Fruit fly (Drosophila melanogaster) whole organism, embryonic: Measurements from ENCODE around the gene Trhn.

Experiments
- Bdp1 ChIP-seq: fragments of 200-800 bp; sonication (Bioruptor generic); optimal IDR thresholded peaks from 3 replicates; lab custom pipeline; 2016; ENCODE audit warnings: missing biosample characterization, missing genetic modification characterization
- CG10654 ChIP-seq: fragments of 200-800 bp; sonication (Bioruptor generic); optimal IDR thresholded peaks from 2 replicates; lab custom pipeline; 2016; ENCODE audit warnings: missing biosample characterization, missing genetic modification characterization
- CG11560 ChIP-seq: fragments of 200-800 bp; sonication (Bioruptor generic); IDR thresholded peaks from 3 replicates; pipeline ENCODE4 v1.3.6; 2022; ENCODE audit warnings: missing biosample characterization, missing genetic modification characterization
- CG14965 ChIP-seq: fragments of 200-800 bp; sonication (Bioruptor generic); optimal IDR thresholded peaks from 2 replicates; lab custom pipeline; 2016; ENCODE audit warnings: missing biosample characterization, missing genetic modification characterization, borderline replicate concordance
- CG15696 ChIP-seq: fragments of 200-800 bp; sonication (Bioruptor generic); optimal IDR thresholded peaks from 2 replicates; lab custom pipeline; 2019; ENCODE audit warnings: missing biosample characterization, mild to moderate bottlenecking, missing genetic modification characterization, moderate library complexity
- CG1832 ChIP-seq: fragments of 200-800 bp; sonication (Bioruptor generic); optimal IDR thresholded peaks from 2 replicates; lab custom pipeline; 2017; ENCODE audit warnings: missing biosample characterization, mild to moderate bottlenecking, missing genetic modification characterization, inconsistent platforms
- CG18599 ChIP-seq: fragments of 200-800 bp; sonication (Bioruptor generic); optimal IDR thresholded peaks from 3 replicates; lab custom pipeline; 2017; ENCODE audit warnings: missing biosample characterization, missing genetic modification characterization, mild to moderate bottlenecking, moderate library complexity, missing genetic modification reagents
- CG2678 ChIP-seq: fragments of 200-800 bp; sonication (Bioruptor generic); optimal IDR thresholded peaks from 3 replicates; lab custom pipeline; 2019; ENCODE audit warnings: missing biosample characterization, mild to moderate bottlenecking, missing genetic modification characterization, moderate library complexity
- CG2875 ChIP-seq: fragments of 200-800 bp; sonication (Bioruptor generic); optimal IDR thresholded peaks from 2 replicates; lab custom pipeline; 2017; ENCODE audit warnings: missing biosample characterization, mild to moderate bottlenecking, missing genetic modification characterization, missing genetic modification reagents
- CG2889 ChIP-seq: fragments of 200-800 bp; sonication (Bioruptor generic); IDR thresholded peaks from 3 replicates; pipeline ENCODE4 v1.3.6; 2022; ENCODE audit warnings: missing biosample characterization, missing genetic modification characterization
- CG31388 ChIP-seq: fragments of 200-800 bp; sonication (Bioruptor generic); optimal IDR thresholded peaks from 2 replicates; lab custom pipeline; 2016; ENCODE audit warnings: missing biosample characterization, missing genetic modification characterization
- CG31441 ChIP-seq: fragments of 200-800 bp; sonication (Bioruptor generic); IDR thresholded peaks from 2 replicates; pipeline ENCODE4 v1.3.6; 2022; ENCODE audit warnings: missing biosample characterization, missing genetic modification characterization
- CG32532 ChIP-seq: fragments of 200-800 bp; sonication (Bioruptor generic); IDR thresholded peaks from 2 replicates; pipeline ENCODE4 v1.3.6; 2022; ENCODE audit warnings: missing biosample characterization, missing genetic modification characterization
- CG32767 ChIP-seq: fragments of 200-800 bp; sonication (Bioruptor generic); IDR thresholded peaks from 2 replicates; pipeline ENCODE4 v1.3.6; 2022; ENCODE audit warnings: missing biosample characterization, missing genetic modification characterization
- CG34422 ChIP-seq: fragments of 200-800 bp; sonication (Bioruptor generic); IDR thresholded peaks from 3 replicates; pipeline ENCODE4 v1.3.6; 2022; ENCODE audit warnings: missing biosample characterization, missing genetic modification characterization
- CG4707 ChIP-seq: fragments of 200-800 bp; sonication (Bioruptor generic); optimal IDR thresholded peaks from 2 replicates; lab custom pipeline; 2018; ENCODE audit warnings: missing biosample characterization, mild to moderate bottlenecking, missing genetic modification characterization, moderate library complexity
- CG6654 ChIP-seq: fragments of 200-800 bp; sonication (Bioruptor generic); optimal IDR thresholded peaks from 2 replicates; lab custom pipeline; 2017; ENCODE audit warnings: missing biosample characterization, mild to moderate bottlenecking, missing genetic modification characterization
- CG7372 ChIP-seq: fragments of 200-800 bp; sonication (Bioruptor generic); IDR thresholded peaks from 2 replicates; pipeline ENCODE4 v1.3.6; 2022; ENCODE audit warnings: missing biosample characterization, missing genetic modification characterization
- CG8281 ChIP-seq: fragments of 200-800 bp; sonication (Bioruptor generic); optimal IDR thresholded peaks from 2 replicates; lab custom pipeline; 2018; ENCODE audit warnings: missing biosample characterization, mild to moderate bottlenecking, missing genetic modification characterization, moderate library complexity
- CG9215 ChIP-seq: fragments of 200-800 bp; sonication (Bioruptor generic); IDR thresholded peaks from 2 replicates; pipeline ENCODE4 v1.3.6; 2022; ENCODE audit warnings: missing biosample characterization, missing genetic modification characterization
- CG9437 ChIP-seq: fragments of 200-800 bp; sonication (Bioruptor generic); optimal IDR thresholded peaks from 2 replicates; lab custom pipeline; 2018; ENCODE audit warnings: missing biosample characterization, mild to moderate bottlenecking, missing genetic modification characterization
- CG9876 ChIP-seq: fragments of 200-800 bp; sonication (Bioruptor generic); optimal IDR thresholded peaks from 2 replicates; lab custom pipeline; 2016; ENCODE audit warnings: missing biosample characterization, missing genetic modification characterization
- CHES-1-like ChIP-seq: fragments of 200-800 bp; sonication (Bioruptor generic); optimal IDR thresholded peaks from 2 replicates; lab custom pipeline; 2016; ENCODE audit warnings: missing biosample characterization, missing genetic modification characterization
- Doc2 ChIP-seq: fragments of 200-800 bp; sonication (Bioruptor generic); IDR thresholded peaks from 2 replicates; pipeline ENCODE4 v1.3.6; 2022; ENCODE audit warnings: missing biosample characterization, missing genetic modification characterization
- Dref ChIP-seq: fragments of 200-800 bp; sonication (Bioruptor generic); IDR thresholded peaks from 2 replicates; pipeline ENCODE4 v1.3.6; 2022; ENCODE audit warnings: missing biosample characterization, missing genetic modification characterization
- Ets65A ChIP-seq: fragments of 200-800 bp; sonication (Bioruptor generic); peaks from one replicate; lab custom pipeline; 2016; ENCODE audit warnings: missing biosample characterization, missing genetic modification characterization
- Med ChIP-seq: fragments of 200-800 bp; sonication (Bioruptor generic); peaks from one replicate; lab custom pipeline; 2016; ENCODE audit warnings: missing biosample characterization, missing genetic modification characterization, mild to moderate bottlenecking, inconsistent platforms, moderate library complexity
- Mrtf ChIP-seq: fragments of 200-800 bp; sonication (Bioruptor generic); IDR thresholded peaks from 3 replicates; pipeline ENCODE4 v1.3.6; 2022; ENCODE audit warnings: missing biosample characterization, missing genetic modification characterization
- Nf-YB ChIP-seq: fragments of 200-800 bp; sonication (Bioruptor generic); optimal IDR thresholded peaks from 3 replicates; lab custom pipeline; 2019; ENCODE audit warnings: missing biosample characterization, mild to moderate bottlenecking, missing genetic modification characterization, moderate library complexity
- NfI ChIP-seq: fragments of 200-800 bp; sonication (Bioruptor generic); optimal IDR thresholded peaks from 3 replicates; lab custom pipeline; 2018; ENCODE audit warnings: missing biosample characterization, mild to moderate bottlenecking, missing genetic modification characterization, moderate library complexity
- Rx ChIP-seq: fragments of 200-800 bp; sonication (Bioruptor generic); IDR thresholded peaks from 2 replicates; pipeline ENCODE4 v1.3.6; 2022; ENCODE audit warnings: missing biosample characterization, missing genetic modification characterization
- Scr ChIP-seq: fragments of 200-800 bp; sonication (Bioruptor generic); IDR thresholded peaks from 2 replicates; pipeline ENCODE4 v1.3.6; 2022; ENCODE audit warnings: missing biosample characterization, missing genetic modification characterization; ENCODE audit not compliant: partially characterized antibody
- Six4 ChIP-seq: fragments of 200-800 bp; sonication (Bioruptor generic); optimal IDR thresholded peaks from 2 replicates; lab custom pipeline; 2016; ENCODE audit warnings: missing biosample characterization, missing genetic modification characterization
- abd-A ChIP-seq: fragments of 200-800 bp; sonication (Bioruptor generic); optimal IDR thresholded peaks from 3 replicates; lab custom pipeline; 2019; ENCODE audit warnings: missing biosample characterization, mild to moderate bottlenecking, missing genetic modification characterization, moderate library complexity
- da ChIP-seq: fragments of 200-800 bp; sonication (Bioruptor generic); optimal IDR thresholded peaks from 2 replicates; lab custom pipeline; 2016; ENCODE audit warnings: missing biosample characterization, missing genetic modification characterization
- dan ChIP-seq: fragments of 200-800 bp; sonication (Bioruptor generic); IDR thresholded peaks from 2 replicates; pipeline ENCODE4 v1.3.6; 2022; ENCODE audit warnings: missing biosample characterization, missing genetic modification characterization
- disco-r ChIP-seq: fragments of 200-800 bp; sonication (Bioruptor generic); optimal IDR thresholded peaks from 2 replicates; lab custom pipeline; 2016; ENCODE audit warnings: missing biosample characterization, missing genetic modification characterization
- ewg ChIP-seq: fragments of 200-800 bp; sonication (Bioruptor generic); optimal IDR thresholded peaks from 3 replicates; lab custom pipeline; 2017; ENCODE audit warnings: mild to moderate bottlenecking, missing biosample characterization, missing genetic modification reagents, missing genetic modification characterization
- fd96Cb ChIP-seq: fragments of 200-800 bp; sonication (Bioruptor generic); optimal IDR thresholded peaks from 2 replicates; lab custom pipeline; 2018; ENCODE audit warnings: missing biosample characterization, mild to moderate bottlenecking, missing genetic modification characterization, moderate library complexity
- fu2 ChIP-seq: fragments of 200-800 bp; sonication (Bioruptor generic); optimal IDR thresholded peaks from 2 replicates; lab custom pipeline; 2016; ENCODE audit warnings: missing biosample characterization, missing genetic modification characterization
- gcm ChIP-seq: fragments of 200-800 bp; sonication (Bioruptor generic); optimal IDR thresholded peaks from 2 replicates; lab custom pipeline; 2019; ENCODE audit warnings: missing biosample characterization, mild to moderate bottlenecking, missing genetic modification characterization, moderate library complexity
- knrl ChIP-seq: fragments of 200-800 bp; sonication (Bioruptor generic); IDR thresholded peaks from 3 replicates; pipeline ENCODE4 v1.3.6; 2022; ENCODE audit warnings: missing biosample characterization, missing genetic modification characterization; ENCODE audit not compliant: partially characterized antibody
- nom ChIP-seq: fragments of 200-800 bp; sonication (Bioruptor generic); optimal IDR thresholded peaks from 2 replicates; lab custom pipeline; 2017; ENCODE audit warnings: missing biosample characterization, missing genetic modification characterization, mild to moderate bottlenecking, moderate library complexity, missing genetic modification reagents
- sc ChIP-seq, 3 experiments: fragments of >200 bp in 2 of 3; fragments of 200-800 bp in 1 of 3; sonication (Bioruptor generic) in 1 of 3; optimal IDR thresholded peaks; 2 replicates in 2 of 3; 3 replicates in 1 of 3; lab custom pipeline; 2017; ENCODE audit warnings: mild to moderate bottlenecking in 1 of 3, missing biosample characterization in 1 of 3, missing genetic modification characterization in 1 of 3, missing genetic modification reagents in 1 of 3
- sim ChIP-seq: fragments of 200-800 bp; sonication (Bioruptor generic); IDR thresholded peaks from 2 replicates; pipeline ENCODE4 v1.3.6; 2022; ENCODE audit warnings: missing biosample characterization, missing genetic modification characterization
- slbo ChIP-seq: fragments of 200-800 bp; sonication (Bioruptor generic); IDR thresholded peaks from 2 replicates; pipeline ENCODE4 v1.3.6; 2022; ENCODE audit warnings: missing biosample characterization, missing genetic modification characterization
- trh ChIP-seq: fragments of 200-800 bp; sonication (Bioruptor generic); optimal IDR thresholded peaks from 2 replicates; lab custom pipeline; 2016; ENCODE audit warnings: missing biosample characterization, missing genetic modification characterization
- tup ChIP-seq: fragments of 200-800 bp; sonication (Bioruptor generic); optimal IDR thresholded peaks from 2 replicates; lab custom pipeline; 2016; ENCODE audit warnings: missing biosample characterization, mild to moderate bottlenecking, missing genetic modification characterization, moderate library complexity

The Trhn gene

DNA sequence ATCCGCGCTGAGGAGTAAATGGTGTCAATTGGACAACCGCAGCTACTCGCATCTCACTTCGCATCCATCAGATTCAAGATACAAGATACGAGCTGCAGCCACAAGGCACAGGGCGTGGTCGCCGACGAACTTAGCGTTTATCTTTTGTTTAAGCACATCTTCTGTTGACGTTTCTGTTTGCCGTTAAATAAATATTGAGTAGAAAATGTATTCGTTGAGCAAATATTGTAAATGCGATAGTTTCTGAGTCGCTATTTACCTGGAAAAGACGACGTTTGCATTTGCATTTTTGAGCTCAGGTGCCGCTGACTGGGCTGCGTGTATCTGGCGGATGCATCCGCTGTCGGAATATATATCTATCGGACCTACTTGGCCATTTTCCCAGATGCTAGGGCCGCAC lies 26.7 kb downstream of the Trhn start (continued):
- TF ChIP-seq ewg (GFP tag; lab: Kevin White, UChicago) (peak; percentile 51), CHES-1-like (GFP tag; lab: Kevin White, UChicago) (no peak), CG2875 (GFP tag; lab: Kevin White, UChicago) (peak; percentile 87), CG11560 (tag; lab: Robert Waterston, UW) (no peak), da (GFP tag; lab: Kevin White, UChicago) (no peak), CG15696 (tag; lab: Kevin White, UChicago) (peak; percentile 90), gcm (GFP tag; lab: Kevin White, UChicago) (peak; percentile 65), CG2678 (tag; lab: Kevin White, UChicago) (peak; percentile 72), CG7372 (GFP tag; lab: Robert Waterston, UW) (no peak), CG10654 (GFP tag; lab: Kevin White, UChicago) (peak; percentile 25), nom (GFP tag; lab: Kevin White, UChicago) (no peak), CG6654 (GFP tag; lab: Kevin White, UChicago) (no peak), CG2889 (GFP tag; lab: Robert Waterston, UW) (no peak), sc (optimal IDR thresholded peaks at IDR 0.05; lab: Kevin White, UChicago) (no peak), sc (GFP tag; optimal IDR thresholded peaks at IDR 0.05; lab: Kevin White, UChicago) (peak; percentile 74), CG32767 (GFP tag; lab: Robert Waterston, UW) (no peak), Nf-YB (GFP tag; lab: Kevin White, UChicago) (peak; percentile 41), Bdp1 (GFP tag; lab: Kevin White, UChicago) (no peak), fd96Cb (tag; lab: Kevin White, UChicago) (no peak), CG31441 (GFP tag; lab: Robert Waterston, UW) (no peak), trh (peak; percentile 35), disco-r (GFP tag; lab: Kevin White, UChicago) (no peak), CG9437 (GFP tag; lab: Kevin White, UChicago) (no peak), Ets65A (GFP tag; lab: Kevin White, UChicago) (no peak), tup (no peak), fu2 (GFP tag; lab: Kevin White, UChicago) (no peak), Mrtf (GFP tag; lab: Robert Waterston, UW) (no peak), CG32532 (GFP tag; lab: Robert Waterston, UW) (no peak), knrl (no peak), CG34422 (GFP tag; lab: Robert Waterston, UW) (no peak), CG31388 (GFP tag; lab: Kevin White, UChicago) (no peak), Dref (GFP tag; lab: Robert Waterston, UW) (no peak), dan (no peak), Six4 (GFP tag; lab: Kevin White, UChicago) (no peak), CG8281 (peak; percentile 45), NfI (GFP tag; lab: Kevin White, UChicago) (peak; percentile 28), CG18599 (GFP tag; lab: Kevin White, UChicago) (peak; percentile 47), Med (GFP tag; lab: Kevin White, UChicago) (peak; percentile 81), CG9876 (GFP tag; lab: Kevin White, UChicago) (no peak), Rx (GFP tag; lab: Robert Waterston, UW) (no peak), CG14965 (GFP tag; lab: Kevin White, UChicago) (no peak), abd-A (tag; lab: Kevin White, UChicago) (no peak), CG9215 (GFP tag; lab: Robert Waterston, UW) (no peak), Scr (GFP tag; lab: Robert Waterston, UW) (no peak), sim (GFP tag; lab: Robert Waterston, UW) (peak; percentile 86), slbo (no peak), CG4707 (GFP tag; lab: Kevin White, UChicago) (peak; percentile 81), Doc2 (GFP tag; lab: Robert Waterston, UW) (no peak), CG1832 (GFP tag; lab: Kevin White, UChicago) (no peak)
